Fruit fly (Drosophila melanogaster): ENCODE data around the gene CAH5.

The CAH5 gene

DNA sequence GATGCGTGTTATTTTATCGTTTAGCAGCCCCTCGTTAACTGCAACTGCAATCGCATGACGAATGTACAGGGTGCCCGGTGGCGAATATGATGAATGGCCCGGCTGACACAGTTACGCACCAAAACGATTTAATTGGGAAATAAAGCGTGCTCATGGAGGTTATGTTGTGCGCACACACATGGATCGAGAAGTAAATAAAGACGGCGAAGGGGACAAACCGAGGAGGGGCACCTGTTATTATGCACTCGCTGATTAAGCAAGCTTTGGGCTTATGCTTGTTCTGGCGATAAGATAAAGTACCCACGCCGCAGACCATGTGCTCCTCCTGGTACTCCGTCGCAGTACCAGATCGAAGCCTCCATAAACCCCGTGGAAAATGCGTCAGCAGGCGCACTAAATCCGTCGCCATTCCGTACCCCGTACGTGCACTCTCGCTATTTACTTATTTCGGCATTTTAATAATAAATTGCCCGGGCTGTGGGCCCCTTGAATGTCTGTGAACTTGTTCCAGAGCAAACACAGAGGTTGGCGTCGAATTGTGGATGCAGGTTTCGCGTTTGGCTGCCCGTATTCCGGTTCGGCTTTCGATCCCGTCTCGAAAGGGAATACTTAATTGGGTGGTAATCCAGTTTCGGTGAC, 37.2 kb upstream of the CAH5 start (continued):
- TF ChIP-seq CG17359 (tag; optimal IDR thresholded peaks at IDR 0.05) (peak; percentile 0), CG1233 (GFP tag; optimal IDR thresholded peaks at IDR 0.05) (no peak), ATbp (GFP tag; optimal IDR thresholded peaks at IDR 0.05) (peak; percentile 22), dysf (GFP tag; IDR thresholded peaks at IDR 0.05) (no peak), az2 (GFP tag; optimal IDR thresholded peaks at IDR 0.05) (no peak), vvl (GFP tag; IDR thresholded peaks at IDR 0.05) (0 out of 2 replicates have a peak, but pooled peaks have one; percentile 9), pum (GFP tag; optimal IDR thresholded peaks at IDR 0.05) (no peak), gro (GFP tag; optimal IDR thresholded peaks at IDR 0.05) (no peak), Ets65A (GFP tag) (peak; percentile 81), hth (optimal IDR thresholded peaks at IDR 0.05) (no peak), Hr78 (GFP tag; optimal IDR thresholded peaks at IDR 0.05) (peak in 1 of 2 experiments; percentile 5), HHEX (GFP tag; optimal IDR thresholded peaks at IDR 0.05) (no peak), CG12104 (GFP tag; optimal IDR thresholded peaks at IDR 0.05) (no peak), crol (GFP tag; IDR thresholded peaks at IDR 0.05) (peak; percentile 74), nmo (GFP tag; optimal IDR thresholded peaks at IDR 0.05) (no peak), dm (GFP tag; optimal IDR thresholded peaks at IDR 0.05) (peak; percentile 82), Opbp (GFP tag; IDR thresholded peaks at IDR 0.05; ENCODE audit: partially characterized antibody) (no peak), exex (tag; optimal IDR thresholded peaks at IDR 0.05) (no peak), Rfx (GFP tag; IDR thresholded peaks at IDR 0.05) (no peak), kay (GFP tag; optimal IDR thresholded peaks at IDR 0.05) (no peak), nerfin-2 (GFP tag; IDR thresholded peaks at IDR 0.05; ENCODE audit: partially characterized antibody) (no peak), CG9727 (GFP tag; optimal IDR thresholded peaks at IDR 0.05) (no peak), CG12299 (tag; optimal IDR thresholded peaks at IDR 0.05) (no peak), CG2712 (tag; optimal IDR thresholded peaks at IDR 0.05) (no peak), grn (GFP tag; optimal IDR thresholded peaks at IDR 0.05) (no peak), gcm2 (GFP tag; optimal IDR thresholded peaks at IDR 0.05) (no peak), tx (GFP tag; optimal IDR thresholded peaks at IDR 0.05) (no peak), Ets97D (GFP tag; optimal IDR thresholded peaks at IDR 0.05) (no peak), Hmx (GFP tag; optimal IDR thresholded peaks at IDR 0.05) (no peak), zen (tag; optimal IDR thresholded peaks at IDR 0.05) (no peak), Lim3 (GFP tag; IDR thresholded peaks at IDR 0.05) (no peak), CG18476 (GFP tag; optimal IDR thresholded peaks at IDR 0.05) (no peak), jing (GFP tag; optimal IDR thresholded peaks at IDR 0.05) (no peak), sima (GFP tag; optimal IDR thresholded peaks at IDR 0.05) (no peak), CG5953 (GFP tag; IDR thresholded peaks at IDR 0.05) (no peak), danr (GFP tag; IDR thresholded peaks at IDR 0.05) (no peak), Xrp1 (GFP tag; IDR thresholded peaks at IDR 0.05) (peak; percentile 5; the same call in 1 of the 2 replicates), pzg (GFP tag; optimal IDR thresholded peaks at IDR 0.05) (no peak), aop (GFP tag; IDR thresholded peaks at IDR 0.05) (no peak), CG10321 (GFP tag; IDR thresholded peaks at IDR 0.05) (no peak), Drgx (GFP tag; IDR thresholded peaks at IDR 0.05) (peak; percentile 73), nom (GFP tag; optimal IDR thresholded peaks at IDR 0.05) (no peak), slp2 (GFP tag; optimal IDR thresholded peaks at IDR 0.05) (no peak), Dip2 (GFP tag; IDR thresholded peaks at IDR 0.05) (no peak), knrl (GFP tag; IDR thresholded peaks at IDR 0.05; ENCODE audit: partially characterized antibody) (no peak), CG2199 (GFP tag; IDR thresholded peaks at IDR 0.05) (0 out of 3 replicates have a peak, but pooled peaks have one; percentile 32), CG6254 (GFP tag; optimal IDR thresholded peaks at IDR 0.05) (peak; percentile 72), ttk (GFP tag; IDR thresholded peaks at IDR 0.05) (no peak), CG10543 (GFP tag; optimal IDR thresholded peaks at IDR 0.05) (peak; percentile 14), Fer3 (tag; optimal IDR thresholded peaks at IDR 0.05) (no peak), Ptx1 (GFP tag; IDR thresholded peaks at IDR 0.05) (peak; percentile 37; the same call in 1 of the 2 replicates)
